Worm (Caenorhabditis elegans) whole organism, young adult: ENCODE measurements around the gene F58G11.4.

Experiments used
- D2030.7 ChIP-seq: fragments of 200-800 bp; sonication (Bioruptor generic); IDR thresholded peaks from 2 replicates; pipeline ENCODE4 v1.3.6; 2022; ENCODE audit warnings: missing genetic modification reagents, missing genetic modification characterization, missing compliant biosample characterization
- F10E7.11 ChIP-seq: sonication (generic microtip); optimal IDR thresholded peaks from 2 replicates; lab custom pipeline; 2017; ENCODE audit warnings: mild to moderate bottlenecking, missing genetic modification characterization, moderate library complexity, missing compliant biosample characterization
- F23B12.7 ChIP-seq: sonication (generic microtip); optimal IDR thresholded peaks from 2 replicates; lab custom pipeline; 2017; ENCODE audit warnings: missing genetic modification characterization, mild to moderate bottlenecking, missing compliant biosample characterization, antibody characterized with exemption, moderate library complexity; ENCODE audit not compliant: insufficient read depth
- F33H1.4 ChIP-seq: fragments of 200-800 bp; sonication (Bioruptor generic); IDR thresholded peaks from 2 replicates; pipeline ENCODE4 v1.3.6; 2022; ENCODE audit warnings: missing genetic modification reagents, missing genetic modification characterization, missing compliant biosample characterization
- F49E8.2 ChIP-seq: sonication (generic microtip); optimal IDR thresholded peaks from 3 replicates; lab custom pipeline; 2017; ENCODE audit warnings: missing genetic modification characterization, mild to moderate bottlenecking, missing compliant biosample characterization, antibody characterized with exemption, moderate library complexity; ENCODE audit not compliant: insufficient read depth
- F52B5.7 ChIP-seq: sonication (generic microtip); optimal IDR thresholded peaks from 2 replicates; lab custom pipeline; 2016; ENCODE audit warnings: mild to moderate bottlenecking, missing genetic modification characterization, missing compliant biosample characterization
- K11D2.4 ChIP-seq: fragments of 200-800 bp; sonication (Bioruptor generic); IDR thresholded peaks from 2 replicates; pipeline ENCODE4 v1.3.6; 2022; ENCODE audit warnings: missing genetic modification reagents, missing genetic modification characterization, missing compliant biosample characterization
- K12H6.12 ChIP-seq: fragments of 200-800 bp; sonication (Bioruptor generic); optimal IDR thresholded peaks from 2 replicates; lab custom pipeline; 2018; ENCODE audit warnings: mild to moderate bottlenecking, missing genetic modification characterization, missing compliant biosample characterization
- Y53G8AR.9 ChIP-seq: fragments of 200-800 bp; sonication (Bioruptor generic); conservative IDR thresholded peaks from 2 replicates; pipeline ENCODE4 v1.3.6; 2022; ENCODE audit warnings: missing genetic modification reagents, missing genetic modification characterization, missing compliant biosample characterization
- Y56A3A.18 ChIP-seq: fragments of 200-800 bp; sonication (Bioruptor generic); IDR thresholded peaks from 2 replicates; pipeline ENCODE4 v1.3.6; 2022; ENCODE audit warnings: missing genetic modification reagents, missing genetic modification characterization, missing compliant biosample characterization
- ZK185.1 ChIP-seq: sonication (generic microtip); optimal IDR thresholded peaks from 2 replicates; lab custom pipeline; 2016; ENCODE audit warnings: mild to moderate bottlenecking, missing genetic modification characterization, missing compliant biosample characterization; ENCODE audit not compliant: poor library complexity, severe bottlenecking
- ama-1 ChIP-seq, 3 experiments: fragments of 150-350 bp in 1 of 3; sonication (generic microtip) in 2 of 3; optimal IDR thresholded peaks; 2 replicates each; lab custom pipeline; 2014 to 2018; ENCODE audit warnings: missing biosample characterization in 2 of 3, missing genetic modification characterization in 2 of 3, missing genetic modification reagents in 2 of 3
- attf-6 ChIP-seq: fragments of 200-800 bp; sonication (Bioruptor generic); IDR thresholded peaks from 2 replicates; pipeline ENCODE4 v1.3.6; 2022; ENCODE audit warnings: missing genetic modification reagents, missing genetic modification characterization, missing compliant biosample characterization
- bed-2 ChIP-seq: fragments of 200-800 bp; sonication (Bioruptor generic); IDR thresholded peaks from 2 replicates; pipeline ENCODE4 v1.3.6; 2022; ENCODE audit warnings: missing genetic modification reagents, missing genetic modification characterization, missing compliant biosample characterization
- ceh-100 ChIP-seq: fragments of 200-800 bp; sonication (Bioruptor generic); IDR thresholded peaks from 2 replicates; pipeline ENCODE4 v1.3.6; 2022; ENCODE audit warnings: missing genetic modification reagents, missing genetic modification characterization, missing compliant biosample characterization
- ceh-79 ChIP-seq: sonication (generic microtip); optimal IDR thresholded peaks from 2 replicates; lab custom pipeline; 2017; ENCODE audit warnings: mild to moderate bottlenecking, missing genetic modification characterization, missing compliant biosample characterization
- die-1 ChIP-seq: sonication (generic microtip); optimal IDR thresholded peaks from 2 replicates; lab custom pipeline; 2016; ENCODE audit warnings: missing genotype, mild to moderate bottlenecking, missing genetic modification characterization, missing compliant biosample characterization
- dpl-1 ChIP-seq: fragments of 150-350 bp; optimal IDR thresholded peaks from 2 replicates; lab custom pipeline; 2014; ENCODE audit warnings: missing biosample characterization, missing genetic modification reagents, missing genetic modification characterization
- egrh-3 ChIP-seq: fragments of 200-800 bp; sonication (Bioruptor generic); IDR thresholded peaks from 2 replicates; pipeline ENCODE4 v1.3.6; 2022; ENCODE audit warnings: missing genetic modification reagents, missing genetic modification characterization, missing compliant biosample characterization
- fkh-3 ChIP-seq: sonication (generic microtip); optimal IDR thresholded peaks from 2 replicates; lab custom pipeline; 2016; ENCODE audit warnings: mild to moderate bottlenecking, missing genetic modification characterization, missing compliant biosample characterization
- hmg-1.2 ChIP-seq: fragments of 200-800 bp; sonication (Bioruptor generic); IDR thresholded peaks from 2 replicates; pipeline ENCODE4 v1.3.6; 2022; ENCODE audit warnings: missing genetic modification reagents, missing genetic modification characterization, missing compliant biosample characterization
- hrde-1 ChIP-seq: sonication (generic microtip); optimal IDR thresholded peaks from 2 replicates; lab custom pipeline; 2016; ENCODE audit warnings: missing genetic modification characterization, mild to moderate bottlenecking, missing compliant biosample characterization, moderate library complexity, missing genotype, missing genetic modification reagents, borderline replicate concordance
- lag-1 ChIP-seq: fragments of 200-800 bp; sonication (Bioruptor generic); IDR thresholded peaks from 2 replicates; pipeline ENCODE4 v1.3.6; 2022; ENCODE audit warnings: missing genetic modification reagents, missing genetic modification characterization, missing compliant biosample characterization
- let-607 ChIP-seq, 2 experiments: fragments of 200-800 bp in 1 of 2; sonication (Bioruptor generic) in 1 of 2; sonication (generic microtip) in 1 of 2; optimal IDR thresholded peaks; 2 replicates each; lab custom pipeline; 2016 to 2018; ENCODE audit warnings: mild to moderate bottlenecking in 2 of 2, missing compliant biosample characterization in 2 of 2, missing genetic modification characterization in 2 of 2, moderate library complexity in 2 of 2, missing genotype in 1 of 2
- lin-26 ChIP-seq: fragments of 200-800 bp; sonication (Bioruptor generic); IDR thresholded peaks from 2 replicates; pipeline ENCODE4 v1.3.6; 2022; ENCODE audit warnings: missing genetic modification reagents, missing genetic modification characterization, missing compliant biosample characterization
- lin-40 ChIP-seq: sonication (generic microtip); optimal IDR thresholded peaks from 2 replicates; lab custom pipeline; 2016; ENCODE audit warnings: missing genetic modification characterization, mild to moderate bottlenecking, missing compliant biosample characterization, missing genotype, missing genetic modification reagents
- lsl-1 ChIP-seq: fragments of 200-800 bp; sonication (Bioruptor generic); optimal IDR thresholded peaks from 2 replicates; lab custom pipeline; 2018; ENCODE audit warnings: mild to moderate bottlenecking, missing genetic modification characterization, moderate library complexity, missing compliant biosample characterization
- lsy-27 ChIP-seq: sonication (generic microtip); optimal IDR thresholded peaks from 2 replicates; lab custom pipeline; 2017; ENCODE audit warnings: missing genetic modification characterization, mild to moderate bottlenecking, missing compliant biosample characterization, antibody characterized with exemption, missing genotype, borderline replicate concordance; ENCODE audit not compliant: insufficient read depth
- madf-3 ChIP-seq: fragments of 200-800 bp; sonication (Bioruptor generic); IDR thresholded peaks from 2 replicates; pipeline ENCODE4 v1.3.6; 2022; ENCODE audit warnings: missing genetic modification reagents, missing genetic modification characterization, missing compliant biosample characterization
- mes-4 ChIP-seq: sonication (generic microtip); optimal IDR thresholded peaks from 2 replicates; lab custom pipeline; 2016; ENCODE audit warnings: missing genotype, missing genetic modification characterization, missing compliant biosample characterization
- nfya-1 ChIP-seq: sonication (generic microtip); optimal IDR thresholded peaks from 2 replicates; lab custom pipeline; 2017; ENCODE audit warnings: antibody characterized with exemption, missing compliant biosample characterization, missing genetic modification characterization, borderline replicate concordance; ENCODE audit not compliant: insufficient read depth
- nfyb-1 ChIP-seq: fragments of 200-800 bp; sonication (Bioruptor generic); IDR thresholded peaks from 2 replicates; pipeline ENCODE4 v1.3.6; 2022; ENCODE audit warnings: missing genetic modification reagents, missing genetic modification characterization, missing compliant biosample characterization
- nhr-179 ChIP-seq: sonication (generic microtip); optimal IDR thresholded peaks from 2 replicates; lab custom pipeline; 2016; ENCODE audit warnings: mild to moderate bottlenecking, missing genetic modification characterization, missing compliant biosample characterization
- nhr-27 ChIP-seq: fragments of 200-800 bp; sonication (Bioruptor generic); optimal IDR thresholded peaks from 2 replicates; lab custom pipeline; 2018; ENCODE audit warnings: mild to moderate bottlenecking, missing genetic modification characterization, moderate library complexity, missing compliant biosample characterization
- pbrm-1 ChIP-seq: fragments of 200-800 bp; sonication (Bioruptor generic); IDR thresholded peaks from 2 replicates; pipeline ENCODE4 v1.3.6; 2022; ENCODE audit warnings: missing genetic modification reagents, missing genetic modification characterization, missing compliant biosample characterization
- snpc-1.1 ChIP-seq: sonication (generic microtip); optimal IDR thresholded peaks from 2 replicates; lab custom pipeline; 2017; ENCODE audit warnings: missing genetic modification characterization, mild to moderate bottlenecking, missing compliant biosample characterization, antibody characterized with exemption, moderate library complexity, missing genotype, missing genetic modification reagents; ENCODE audit not compliant: insufficient read depth
- snpc-3.4 ChIP-seq: sonication (generic microtip); optimal IDR thresholded peaks from 2 replicates; lab custom pipeline; 2017; ENCODE audit warnings: missing genetic modification characterization, mild to moderate bottlenecking, missing compliant biosample characterization, antibody characterized with exemption, moderate library complexity, missing genotype, missing genetic modification reagents
- somi-1 ChIP-seq: fragments of 200-800 bp; sonication (Bioruptor generic); optimal IDR thresholded peaks from 2 replicates; lab custom pipeline; 2018; ENCODE audit warnings: mild to moderate bottlenecking, missing genetic modification characterization, missing compliant biosample characterization
- xnd-1 ChIP-seq: sonication (generic microtip); optimal IDR thresholded peaks from 2 replicates; lab custom pipeline; 2016; ENCODE audit warnings: missing genotype, missing genetic modification reagents, missing genetic modification characterization, missing compliant biosample characterization
- zfh-2 ChIP-seq: fragments of 200-800 bp; sonication (Bioruptor generic); conservative IDR thresholded peaks from 2 replicates; pipeline ENCODE4 v1.3.6; 2022; ENCODE audit warnings: missing genetic modification reagents, missing genetic modification characterization, missing compliant biosample characterization
- ztf-22 ChIP-seq: fragments of 200-800 bp; sonication (Bioruptor generic); optimal IDR thresholded peaks from 2 replicates; lab custom pipeline; 2018; ENCODE audit warnings: mild to moderate bottlenecking, missing genetic modification characterization, moderate library complexity, missing compliant biosample characterization
- ztf-25 ChIP-seq: fragments of 200-800 bp; sonication (Bioruptor generic); IDR thresholded peaks from 2 replicates; pipeline ENCODE4 v1.3.6; 2022; ENCODE audit warnings: missing genetic modification reagents, missing genetic modification characterization, missing compliant biosample characterization
- ztf-26 ChIP-seq: sonication (generic microtip); optimal IDR thresholded peaks from 2 replicates; lab custom pipeline; 2017; ENCODE audit warnings: missing genetic modification characterization, missing compliant biosample characterization
- ztf-6 ChIP-seq: fragments of 200-800 bp; sonication (Bioruptor generic); IDR thresholded peaks from 2 replicates; pipeline ENCODE4 v1.3.6; 2022; ENCODE audit warnings: missing genetic modification reagents, missing genetic modification characterization, missing compliant biosample characterization

The F58G11.4 gene

ce11 chrV:13668337-13668736 lies 4.1 kb upstream of the F58G11.4 start:
- peak; percentile 82; the same call in 1 of the 2 replicates for TF ChIP-seq egrh-3 (GFP tag; lab: Robert Waterston, UW)
- TF ChIP-seq madf-3 (GFP tag; lab: Robert Waterston, UW), result 0 out of 2 replicates have a peak, but pooled peaks have one; percentile 50
- peak; percentile 12; the same call in 1 of the 2 replicates for TF ChIP-seq nfyb-1 (GFP tag; lab: Robert Waterston, UW)
- no peak for TF ChIP-seq F33H1.4 (GFP tag; lab: Robert Waterston, UW)
- peak; percentile 90 for TF ChIP-seq zfh-2 (GFP tag; lab: Robert Waterston, UW)
- no peak for TF ChIP-seq F10E7.11 (tag; lab: Kevin White, UChicago)

ce11 chrV:13669170-13669569 lies 3.2 kb upstream of the F58G11.4 start:
- TF ChIP-seq dpl-1 (GFP tag; lab: Kevin White, UChicago), result no peak
- TF ChIP-seq ztf-25 (GFP tag; lab: Robert Waterston, UW), result no peak
- TF ChIP-seq zfh-2 (GFP tag; lab: Robert Waterston, UW), result no peak
- TF ChIP-seq ceh-79, result no peak
- TF ChIP-seq ztf-22, result no peak
- TF ChIP-seq attf-6 (GFP tag; lab: Robert Waterston, UW), result peak; percentile 25; the same call in 1 of the 2 replicates
- TF ChIP-seq F23B12.7, result no peak
- TF ChIP-seq Y53G8AR.9 (GFP tag; lab: Robert Waterston, UW), result peak; percentile 75; the same call in 1 of the 2 replicates
- peak; percentile 95 for TF ChIP-seq F49E8.2 (tag; lab: Kevin White, UChicago)
- TF ChIP-seq nfya-1 (tag; lab: Kevin White, UChicago), result no peak
- TF ChIP-seq K11D2.4, result no peak
- no peak for TF ChIP-seq F52B5.7
- peak; percentile 21 for TF ChIP-seq die-1 (tag; lab: Kevin White, UChicago)
- TF ChIP-seq nfyb-1 (GFP tag; lab: Robert Waterston, UW), result 0 out of 2 replicates have a peak, but pooled peaks have one; percentile 22
- TF ChIP-seq hmg-1.2 (GFP tag; lab: Robert Waterston, UW), result 0 out of 2 replicates have a peak, but pooled peaks have one; percentile 24
- peak; percentile 23 for TF ChIP-seq xnd-1 (tag; lab: Kevin White, UChicago)
- peak; percentile 27 for TF ChIP-seq snpc-1.1
- TF ChIP-seq K12H6.12 (tag; lab: Kevin White, UChicago), result no peak
- no peak for TF ChIP-seq D2030.7 (GFP tag; lab: Robert Waterston, UW)
- TF ChIP-seq ZK185.1 (tag; lab: Kevin White, UChicago), result no peak
- TF ChIP-seq let-607 (tag; optimal IDR thresholded peaks at IDR 0.05; lab: Kevin White, UChicago), result no peak
- peak; percentile 19 for TF ChIP-seq lsl-1 (GFP tag; lab: Kevin White, UChicago)
- peak; percentile 77 for TF ChIP-seq Y56A3A.18 (GFP tag; lab: Robert Waterston, UW)
- TF ChIP-seq somi-1 (GFP tag; lab: Kevin White, UChicago), result no peak
- no peak for TF ChIP-seq lin-40 (tag; lab: Kevin White, UChicago)
- peak; percentile 4 for TF ChIP-seq mes-4
- TF ChIP-seq snpc-3.4 (tag; lab: Kevin White, UChicago), result peak; percentile 83
- TF ChIP-seq hrde-1 (tag; lab: Kevin White, UChicago), result peak; percentile 87
- no peak for TF ChIP-seq bed-2 (GFP tag; lab: Robert Waterston, UW)
- TF ChIP-seq ceh-100 (GFP tag; lab: Robert Waterston, UW), result peak; percentile 59; the same call in 1 of the 2 replicates
- no peak for TF ChIP-seq nhr-27 (tag; lab: Kevin White, UChicago)
- no peak for TF ChIP-seq ztf-6 (GFP tag; lab: Robert Waterston, UW)
- TF ChIP-seq lsy-27, result no peak
- TF ChIP-seq F10E7.11 (tag; lab: Kevin White, UChicago), result peak; percentile 68
- TF ChIP-seq ztf-26 (tag; lab: Kevin White, UChicago), result no peak
- TF ChIP-seq fkh-3 (tag; lab: Kevin White, UChicago), result no peak
- TF ChIP-seq lag-1 (GFP tag; lab: Robert Waterston, UW), result no peak
- TF ChIP-seq lin-26, result peak; percentile 76
- TF ChIP-seq nhr-179 (tag; lab: Kevin White, UChicago), result no peak
- no peak for TF ChIP-seq pbrm-1 (GFP tag; lab: Robert Waterston, UW)
- no peak for TF ChIP-seq ama-1 (optimal IDR thresholded peaks at IDR 0.05; lab: Kevin White, UChicago)
- TF ChIP-seq ama-1 (GFP tag; optimal IDR thresholded peaks at IDR 0.05; lab: Kevin White, UChicago), result no peak
